Fruit fly (Drosophila melanogaster) whole organism, wandering third instar larva: ENCODE results near the gene Nf-YA.

Source experiments
- Abd-B ChIP-seq: fragments of >200 bp; optimal IDR thresholded peaks from 2 replicates; lab custom pipeline; 2017; ENCODE audit warnings: missing biosample characterization, missing genetic modification characterization
- CG32264 ChIP-seq: fragments of 200-800 bp; sonication (Bioruptor generic); optimal IDR thresholded peaks from 2 replicates; lab custom pipeline; 2016; ENCODE audit warnings: missing biosample characterization, missing genetic modification characterization
- CG9705 ChIP-seq: fragments of 200-800 bp; sonication (Bioruptor generic); optimal IDR thresholded peaks from 2 replicates; lab custom pipeline; 2018; ENCODE audit warnings: missing biosample characterization, mild to moderate bottlenecking, missing genetic modification characterization
- CrebA ChIP-seq: fragments of 200-800 bp; sonication (Bioruptor generic); optimal IDR thresholded peaks from 2 replicates; lab custom pipeline; 2016; ENCODE audit warnings: missing biosample characterization, mild to moderate bottlenecking, missing genetic modification characterization, borderline replicate concordance
- Dfd ChIP-seq: fragments of >200 bp; optimal IDR thresholded peaks from 2 replicates; lab custom pipeline; 2017; ENCODE audit warnings: missing biosample characterization, missing genetic modification characterization
- Dif ChIP-seq: fragments of 200-275, 200-300 bp; sonication (Bioruptor generic); optimal IDR thresholded peaks from 2 replicates; lab custom pipeline; 2018; ENCODE audit warnings: missing biosample characterization, missing genetic modification characterization; ENCODE audit not compliant: partially characterized antibody
- GATAd ChIP-seq: sonication (Bioruptor generic); optimal IDR thresholded peaks from 2 replicates; lab custom pipeline; 2016; ENCODE audit warnings: missing biosample characterization, missing genetic modification characterization
- HLH106 ChIP-seq: fragments of 200-800 bp; optimal IDR thresholded peaks from 3 replicates; lab custom pipeline; 2019; ENCODE audit warnings: missing biosample characterization, mild to moderate bottlenecking, missing genetic modification characterization, moderate library complexity
- Hnf4 ChIP-seq: fragments of 200-800 bp; sonication (Bioruptor generic); optimal IDR thresholded peaks from 2 replicates; lab custom pipeline; 2016; ENCODE audit warnings: missing biosample characterization, mild to moderate bottlenecking, missing genetic modification characterization
- Hr78 ChIP-seq: fragments of >200 bp; optimal IDR thresholded peaks from 2 replicates; lab custom pipeline; 2017; ENCODE audit warnings: missing biosample characterization, missing genetic modification characterization
- Hr83 ChIP-seq: fragments of 200-300 bp; sonication (Bioruptor generic); optimal IDR thresholded peaks from 2 replicates; lab custom pipeline; 2016; ENCODE audit warnings: missing biosample characterization, mild to moderate bottlenecking, missing genetic modification characterization, moderate library complexity; ENCODE audit not compliant: poor library complexity, severe bottlenecking
- Jra ChIP-seq: sonication (Bioruptor generic); optimal IDR thresholded peaks from 2 replicates; lab custom pipeline; 2016; ENCODE audit warnings: missing biosample characterization, missing genetic modification characterization
- Mio ChIP-seq: sonication (Bioruptor generic); optimal IDR thresholded peaks from 2 replicates; lab custom pipeline; 2016; ENCODE audit warnings: missing biosample characterization, missing genetic modification characterization
- Myc ChIP-seq: fragments of >200 bp; optimal IDR thresholded peaks from 2 replicates; lab custom pipeline; 2017
- N ChIP-seq: fragments of >200 bp; optimal IDR thresholded peaks from 2 replicates; lab custom pipeline; 2018; ENCODE audit warnings: missing biosample characterization, missing external identifiers, missing genetic modification characterization
- OdsH ChIP-seq: fragments of 200-800 bp; sonication (Bioruptor generic); optimal IDR thresholded peaks from 2 replicates; lab custom pipeline; 2016; ENCODE audit warnings: missing biosample characterization, mild to moderate bottlenecking, missing genetic modification characterization
- Rel ChIP-seq, 2 experiments: fragments of 200-800 bp; sonication (Bioruptor generic) in 1 of 2; optimal IDR thresholded peaks; 2 replicates in 1 of 2; 3 replicates in 1 of 2; lab custom pipeline; 2016 to 2019; ENCODE audit warnings: mild to moderate bottlenecking in 2 of 2, missing biosample characterization in 2 of 2, missing genetic modification characterization in 2 of 2, moderate library complexity in 1 of 2
- Sp1 ChIP-seq: fragments of 200-800 bp; sonication (Bioruptor generic); optimal IDR thresholded peaks from 3 replicates; lab custom pipeline; 2019; ENCODE audit warnings: missing biosample characterization, mild to moderate bottlenecking, missing genetic modification characterization, moderate library complexity
- Vsx2 ChIP-seq: fragments of 200-300, 225-300 bp; sonication (Bioruptor generic); optimal IDR thresholded peaks from 2 replicates; lab custom pipeline; 2018; ENCODE audit warnings: missing biosample characterization, missing genetic modification characterization; ENCODE audit not compliant: partially characterized antibody
- br ChIP-seq: fragments of 200-800 bp; sonication (Bioruptor generic); optimal IDR thresholded peaks from 2 replicates; lab custom pipeline; 2016; ENCODE audit warnings: missing biosample characterization, missing genetic modification characterization
- brk ChIP-seq: fragments of 200-800 bp; sonication (Bioruptor generic); optimal IDR thresholded peaks from 2 replicates; lab custom pipeline; 2016; ENCODE audit warnings: missing biosample characterization, mild to moderate bottlenecking, missing genetic modification characterization
- dl ChIP-seq, 2 experiments: fragments of 175-275, 200-275 bp in 1 of 2; fragments of 200-275 bp in 1 of 2; sonication (Bioruptor generic); optimal IDR thresholded peaks; lab custom pipeline; 2018; ENCODE audit warnings: mild to moderate bottlenecking in 2 of 2, missing biosample characterization in 2 of 2, missing genetic modification characterization in 2 of 2, moderate library complexity in 2 of 2; ENCODE audit not compliant: partially characterized antibody in 2 of 2, insufficient read depth in 1 of 2
- dmrt93B ChIP-seq: fragments of 200-800 bp; sonication (Bioruptor generic); optimal IDR thresholded peaks from 2 replicates; lab custom pipeline; 2018; ENCODE audit warnings: missing biosample characterization, mild to moderate bottlenecking, missing genetic modification characterization
- dsf ChIP-seq: sonication (Bioruptor generic); optimal IDR thresholded peaks from 2 replicates; lab custom pipeline; 2016; ENCODE audit warnings: missing biosample characterization, missing genetic modification characterization, borderline replicate concordance
- ey ChIP-seq: fragments of 200-800 bp; sonication (Bioruptor generic); optimal IDR thresholded peaks from 2 replicates; lab custom pipeline; 2016; ENCODE audit warnings: missing biosample characterization, missing genetic modification characterization
- foxo ChIP-seq, 2 experiments: fragments of 200-800 bp; sonication (Bioruptor generic); optimal IDR thresholded peaks; 2 replicates in 1 of 2; 3 replicates in 1 of 2; lab custom pipeline; 2016 to 2017; ENCODE audit warnings: missing biosample characterization in 2 of 2, missing genetic modification characterization in 2 of 2
- fru ChIP-seq: fragments of 200-800 bp; sonication (Bioruptor generic); optimal IDR thresholded peaks from 3 replicates; lab custom pipeline; 2016; ENCODE audit warnings: missing biosample characterization, mild to moderate bottlenecking, missing genetic modification characterization
- h ChIP-seq: fragments of 200-800 bp; sonication (Bioruptor generic); optimal IDR thresholded peaks from 3 replicates; lab custom pipeline; 2016; ENCODE audit warnings: missing biosample characterization, mild to moderate bottlenecking, missing genetic modification characterization
- jim ChIP-seq: fragments of 175-275, 200-325 bp; sonication (Bioruptor generic); optimal IDR thresholded peaks from 2 replicates; lab custom pipeline; 2016; ENCODE audit warnings: missing biosample characterization, mild to moderate bottlenecking, missing genetic modification characterization
- lola ChIP-seq: fragments of >200 bp; optimal IDR thresholded peaks from 2 replicates; lab custom pipeline; 2017; ENCODE audit warnings: missing biosample characterization, missing genetic modification characterization
- pan ChIP-seq: fragments of >200 bp; optimal IDR thresholded peaks from 2 replicates; lab custom pipeline; 2017
- psq ChIP-seq: fragments of 200-800 bp; sonication (Bioruptor generic); optimal IDR thresholded peaks from 3 replicates; lab custom pipeline; 2017; ENCODE audit warnings: missing biosample characterization, mild to moderate bottlenecking, missing genetic modification characterization, moderate library complexity
- rgr ChIP-seq: fragments of 200-800 bp; sonication (Bioruptor generic); optimal IDR thresholded peaks from 3 replicates; lab custom pipeline; 2016; ENCODE audit warnings: missing biosample characterization, mild to moderate bottlenecking, missing genetic modification characterization
- sage ChIP-seq: fragments of 200-800 bp; sonication (Bioruptor generic); optimal IDR thresholded peaks from 2 replicates; lab custom pipeline; 2016; ENCODE audit warnings: missing biosample characterization, mild to moderate bottlenecking, missing genetic modification characterization
- sv ChIP-seq: fragments of 200-800 bp; sonication (Bioruptor generic); optimal IDR thresholded peaks from 3 replicates; lab custom pipeline; 2016; ENCODE audit warnings: missing biosample characterization, missing genetic modification characterization
- tai ChIP-seq: sonication (Bioruptor generic); optimal IDR thresholded peaks from 2 replicates; lab custom pipeline; 2016; ENCODE audit warnings: missing biosample characterization, missing genetic modification characterization
- usp ChIP-seq: fragments of >200 bp; optimal IDR thresholded peaks from 2 replicates; lab custom pipeline; 2017; ENCODE audit warnings: missing biosample characterization, missing genetic modification characterization
- woc ChIP-seq: sonication (Bioruptor generic); optimal IDR thresholded peaks from 2 replicates; lab custom pipeline; 2016; ENCODE audit warnings: missing biosample characterization, mild to moderate bottlenecking, missing genetic modification characterization

Nf-YA gene

dm6 chr3L:9429665-9430607 is 12.1 kb downstream of the Nf-YA start, which contains the start of the genes RpS17 and MTF-1 (continued):
- TF ChIP-seq lola = no peak
- TF ChIP-seq tai (GFP tag; lab: Kevin White, UChicago) = no peak
- peak; percentile 28 for TF ChIP-seq dmrt93B
- no peak for TF ChIP-seq usp (GFP tag; lab: Kevin White, UChicago)
- TF ChIP-seq br (GFP tag; lab: Kevin White, UChicago) = no peak
- peak; percentile 31 for TF ChIP-seq h (GFP tag; lab: Kevin White, UChicago)
- TF ChIP-seq jim (GFP tag; lab: Kevin White, UChicago) = no peak
- peak; percentile 44 for TF ChIP-seq GATAd
- TF ChIP-seq woc (GFP tag; lab: Kevin White, UChicago) = no peak
- peak; percentile 22 for TF ChIP-seq fru (GFP tag; lab: Kevin White, UChicago)
- TF ChIP-seq Dif = no peak

- TF ChIP-seq Abd-B (GFP tag; lab: Kevin White, UChicago) = no peak
- peak; percentile 99 for TF ChIP-seq rgr (GFP tag; lab: Kevin White, UChicago)
- peak; percentile 97 for TF ChIP-seq psq (GFP tag; lab: Kevin White, UChicago)
- TF ChIP-seq dl (GFP tag; optimal IDR thresholded peaks at IDR 0.05; lab: Kevin White, UChicago; ENCODE audit: insufficient read depth in 1 of 2, partially characterized antibody in 2 of 2) = no peak
- no peak for TF ChIP-seq Vsx2 (GFP tag; lab: Kevin White, UChicago)
- TF ChIP-seq Dif = no peak
- peak; percentile 97 for TF ChIP-seq GATAd
- TF ChIP-seq pan (lab: Kevin White, UChicago) = no peak
- no peak for TF ChIP-seq N (GFP tag; lab: Kevin White, UChicago)
- peak; percentile 100 for TF ChIP-seq dmrt93B
- peak; percentile 97 for TF ChIP-seq CG32264 (GFP tag; lab: Kevin White, UChicago)
- peak; percentile 94 for TF ChIP-seq jim (GFP tag; lab: Kevin White, UChicago)
- TF ChIP-seq Myc (lab: Kevin White, UChicago) = peak; percentile 20
- TF ChIP-seq CG9705 (GFP tag; lab: Kevin White, UChicago) = peak; percentile 99
- TF ChIP-seq brk (GFP tag; lab: Kevin White, UChicago) = peak; percentile 93
- TF ChIP-seq dsf = peak; percentile 97
- TF ChIP-seq h (GFP tag; lab: Kevin White, UChicago) = peak; percentile 99
- TF ChIP-seq HLH106 = peak; percentile 99
- peak; percentile 99 for TF ChIP-seq woc (GFP tag; lab: Kevin White, UChicago)
- no peak for TF ChIP-seq Hr78 (GFP tag; lab: Kevin White, UChicago)
- TF ChIP-seq CrebA (GFP tag; lab: Kevin White, UChicago) = no peak
- TF ChIP-seq Dfd = peak; percentile 97
- peak; percentile 99 for TF ChIP-seq Hnf4 (GFP tag; lab: Kevin White, UChicago)
- TF ChIP-seq br (GFP tag; lab: Kevin White, UChicago) = peak; percentile 99
- TF ChIP-seq Jra (GFP tag; lab: Kevin White, UChicago) = peak; percentile 98
- TF ChIP-seq usp (GFP tag; lab: Kevin White, UChicago) = peak; percentile 11
- TF ChIP-seq lola = no peak
- TF ChIP-seq sage (GFP tag; lab: Kevin White, UChicago) = peak; percentile 91
- TF ChIP-seq foxo (GFP tag; optimal IDR thresholded peaks at IDR 0.05; lab: Kevin White, UChicago) = peak; percentile 91 to 99
- TF ChIP-seq sv (GFP tag; lab: Kevin White, UChicago) = peak; percentile 99
- TF ChIP-seq Sp1 (GFP tag; lab: Kevin White, UChicago) = peak; percentile 98
- peak; percentile 99 for TF ChIP-seq fru (GFP tag; lab: Kevin White, UChicago)
- peak; percentile 94 for TF ChIP-seq Mio
- TF ChIP-seq tai (GFP tag; lab: Kevin White, UChicago) = peak; percentile 99
- peak; percentile 99 for TF ChIP-seq OdsH (GFP tag; lab: Kevin White, UChicago)
- TF ChIP-seq Hr83 = peak; percentile 98
- TF ChIP-seq ey (GFP tag; lab: Kevin White, UChicago) = peak; percentile 99
- peak; percentile 50 for TF ChIP-seq Rel (GFP tag; optimal IDR thresholded peaks at IDR 0.05; lab: Kevin White, UChicago)
- peak; percentile 91 for TF ChIP-seq Rel (tag; optimal IDR thresholded peaks at IDR 0.05; lab: Kevin White, UChicago)
- TF ChIP-seq, all 38 proteins: peak for 29
These were observed 15.3 kb downstream of the Nf-YA start, which contains the start of the genes Atat and Shc for dm6 chr3L:9426656-9427294. Gene Atat, minus strand, starts transcription at chr3L:9426758. Gene Shc, plus strand, starts transcription at chr3L:9427010.
